Fruit fly (Drosophila melanogaster): ENCODE results near the gene Catsup.

DNA sequence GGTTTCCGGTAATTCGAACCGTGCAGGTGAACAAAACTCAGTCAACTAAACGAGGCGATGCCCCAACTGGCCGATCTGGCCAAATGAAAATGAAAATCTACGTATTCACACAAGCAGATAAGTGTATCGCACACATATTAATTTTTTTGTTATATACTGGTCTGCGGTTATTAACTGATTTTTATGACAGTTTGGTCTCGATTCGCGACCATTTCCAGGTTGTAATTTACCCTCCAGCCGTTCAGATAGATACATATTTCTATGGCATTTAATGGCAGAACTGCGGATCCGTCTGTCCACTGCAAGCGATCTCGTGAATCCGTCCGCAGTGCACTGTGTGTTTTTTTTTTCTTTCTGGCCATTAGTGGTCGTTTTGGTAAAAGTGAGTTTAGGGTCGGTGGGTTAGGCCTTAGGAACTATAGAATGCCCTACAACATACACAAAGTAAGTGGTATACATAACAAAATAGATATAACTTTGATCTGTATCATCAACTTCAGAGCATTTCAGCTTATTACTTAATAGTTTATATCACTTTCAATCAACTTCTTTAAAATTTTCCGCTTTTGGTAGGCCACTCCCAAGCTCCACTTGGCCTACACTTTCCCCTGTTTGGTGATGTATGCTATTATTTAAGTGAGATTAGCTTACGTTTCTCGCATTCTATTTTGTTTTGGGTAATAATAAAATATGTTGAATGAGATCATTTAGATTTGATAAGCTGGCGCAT is 32.6 kb downstream of the Catsup start, which contains the start of gene CG17572:
- no peak for TF ChIP-seq EcR (GFP tag; optimal IDR thresholded peaks at IDR 0.05)
- no peak for TF ChIP-seq CG8301 (tag; optimal IDR thresholded peaks at IDR 0.05)
- no peak for TF ChIP-seq CG17806 (tag; optimal IDR thresholded peaks at IDR 0.05)
- TF ChIP-seq CG13204 (GFP tag; optimal IDR thresholded peaks at IDR 0.05) = no peak
- TF ChIP-seq gl (tag; optimal IDR thresholded peaks at IDR 0.05) = no peak
